Worm (Caenorhabditis elegans) whole organism, young adult: Measurements from ENCODE around the gene mrpl-21.
A peak's percentile ranks its signal among the peaks of the same experiment; 100 is the strongest.

Experiments
- B0035.1 ChIP-seq: sonication (generic microtip); optimal IDR thresholded peaks from 2 replicates; lab custom pipeline; 2016; ENCODE audit warnings: missing genetic modification characterization, mild to moderate bottlenecking, missing compliant biosample characterization, missing genotype, missing genetic modification reagents
- B0336.3 ChIP-seq: fragments of 200-800 bp; sonication (Bioruptor generic); IDR thresholded peaks from 2 replicates; pipeline ENCODE4 v1.3.6; 2022; ENCODE audit warnings: missing genetic modification characterization, missing compliant biosample characterization
- D2030.7 ChIP-seq: fragments of 200-800 bp; sonication (Bioruptor generic); IDR thresholded peaks from 2 replicates; pipeline ENCODE4 v1.3.6; 2022; ENCODE audit warnings: missing genetic modification reagents, missing genetic modification characterization, missing compliant biosample characterization
- F33H1.4 ChIP-seq: fragments of 200-800 bp; sonication (Bioruptor generic); IDR thresholded peaks from 2 replicates; pipeline ENCODE4 v1.3.6; 2022; ENCODE audit warnings: missing genetic modification reagents, missing genetic modification characterization, missing compliant biosample characterization
- F52B5.7 ChIP-seq: sonication (generic microtip); optimal IDR thresholded peaks from 2 replicates; lab custom pipeline; 2016; ENCODE audit warnings: mild to moderate bottlenecking, missing genetic modification characterization, missing compliant biosample characterization
- K11D2.4 ChIP-seq: fragments of 200-800 bp; sonication (Bioruptor generic); IDR thresholded peaks from 2 replicates; pipeline ENCODE4 v1.3.6; 2022; ENCODE audit warnings: missing genetic modification reagents, missing genetic modification characterization, missing compliant biosample characterization
- T26A5.8 ChIP-seq: sonication (generic microtip); optimal IDR thresholded peaks from 2 replicates; lab custom pipeline; 2016; ENCODE audit warnings: missing genetic modification characterization, missing compliant biosample characterization
- Y53G8AR.9 ChIP-seq: fragments of 200-800 bp; sonication (Bioruptor generic); conservative IDR thresholded peaks from 2 replicates; pipeline ENCODE4 v1.3.6; 2022; ENCODE audit warnings: missing genetic modification reagents, missing genetic modification characterization, missing compliant biosample characterization
- Y56A3A.18 ChIP-seq: fragments of 200-800 bp; sonication (Bioruptor generic); IDR thresholded peaks from 2 replicates; pipeline ENCODE4 v1.3.6; 2022; ENCODE audit warnings: missing genetic modification reagents, missing genetic modification characterization, missing compliant biosample characterization
- Y79H2A.3 ChIP-seq: fragments of 200-800 bp; sonication (Bioruptor generic); conservative IDR thresholded peaks from 2 replicates; pipeline ENCODE4 v1.3.6; 2022; ENCODE audit warnings: missing genetic modification reagents, missing genetic modification characterization, missing compliant biosample characterization
- akir-1 ChIP-seq: fragments of 200-800 bp; sonication (Bioruptor generic); optimal IDR thresholded peaks from 2 replicates; lab custom pipeline; 2018; ENCODE audit warnings: mild to moderate bottlenecking, missing genetic modification characterization, moderate library complexity, missing compliant biosample characterization
- aptf-3 ChIP-seq: fragments of 200-800 bp; sonication (Bioruptor generic); IDR thresholded peaks from 2 replicates; pipeline ENCODE4 v1.3.6; 2022; ENCODE audit warnings: missing genetic modification characterization, missing compliant biosample characterization
- atf-7 ChIP-seq: sonication (generic microtip); optimal IDR thresholded peaks from 2 replicates; lab custom pipeline; 2017; ENCODE audit warnings: mild to moderate bottlenecking, missing genetic modification characterization, missing compliant biosample characterization
- athp-1 ChIP-seq: sonication (generic microtip); optimal IDR thresholded peaks from 2 replicates; lab custom pipeline; 2017; ENCODE audit warnings: mild to moderate bottlenecking, missing genetic modification characterization, missing compliant biosample characterization
- attf-5 ChIP-seq: fragments of 200-800 bp; sonication (Bioruptor generic); optimal IDR thresholded peaks from 2 replicates; lab custom pipeline; 2018; ENCODE audit warnings: mild to moderate bottlenecking, missing genetic modification characterization, missing compliant biosample characterization
- attf-6 ChIP-seq: fragments of 200-800 bp; sonication (Bioruptor generic); IDR thresholded peaks from 2 replicates; pipeline ENCODE4 v1.3.6; 2022; ENCODE audit warnings: missing genetic modification reagents, missing genetic modification characterization, missing compliant biosample characterization
- bed-1 ChIP-seq: fragments of 200-800 bp; sonication (Bioruptor generic); IDR thresholded peaks from 2 replicates; pipeline ENCODE4 v1.3.6; 2022; ENCODE audit warnings: missing genetic modification reagents, missing genetic modification characterization, missing compliant biosample characterization
- bed-2 ChIP-seq: fragments of 200-800 bp; sonication (Bioruptor generic); IDR thresholded peaks from 2 replicates; pipeline ENCODE4 v1.3.6; 2022; ENCODE audit warnings: missing genetic modification reagents, missing genetic modification characterization, missing compliant biosample characterization
- chd-7 ChIP-seq: sonication (generic microtip); optimal IDR thresholded peaks from 2 replicates; lab custom pipeline; 2016; ENCODE audit warnings: mild to moderate bottlenecking, missing genetic modification characterization, moderate library complexity, missing compliant biosample characterization
- die-1 ChIP-seq: sonication (generic microtip); optimal IDR thresholded peaks from 2 replicates; lab custom pipeline; 2016; ENCODE audit warnings: missing genotype, mild to moderate bottlenecking, missing genetic modification characterization, missing compliant biosample characterization
- egrh-3 ChIP-seq: fragments of 200-800 bp; sonication (Bioruptor generic); IDR thresholded peaks from 2 replicates; pipeline ENCODE4 v1.3.6; 2022; ENCODE audit warnings: missing genetic modification reagents, missing genetic modification characterization, missing compliant biosample characterization
- ets-4 ChIP-seq: fragments of 200-800 bp; sonication (Bioruptor generic); optimal IDR thresholded peaks from 2 replicates; lab custom pipeline; 2018; ENCODE audit warnings: mild to moderate bottlenecking, missing genetic modification characterization, missing compliant biosample characterization
- hlh-26 ChIP-seq: fragments of 200-800 bp; sonication (Bioruptor generic); conservative IDR thresholded peaks from 2 replicates; pipeline ENCODE4 v1.3.6; 2022; ENCODE audit warnings: missing genetic modification reagents, missing genetic modification characterization, missing compliant biosample characterization
- hsf-1 ChIP-seq: fragments of 200-800 bp; sonication (Bioruptor generic); IDR thresholded peaks from 2 replicates; pipeline ENCODE4 v1.3.6; 2022; ENCODE audit warnings: missing genetic modification reagents, missing genetic modification characterization, missing compliant biosample characterization
- lag-1 ChIP-seq: fragments of 200-800 bp; sonication (Bioruptor generic); IDR thresholded peaks from 2 replicates; pipeline ENCODE4 v1.3.6; 2022; ENCODE audit warnings: missing genetic modification reagents, missing genetic modification characterization, missing compliant biosample characterization
- let-526 ChIP-seq: fragments of 200-800 bp; sonication (Bioruptor generic); IDR thresholded peaks from 2 replicates; pipeline ENCODE4 v1.3.6; 2022; ENCODE audit warnings: missing genetic modification reagents, missing genetic modification characterization, missing compliant biosample characterization
- lin-35 ChIP-seq, 3 experiments: fragments of 150-350 bp in 2 of 3; sonication (generic microtip) in 1 of 3; optimal IDR thresholded peaks; 2 replicates each; lab custom pipeline; 2014 to 2018; ENCODE audit warnings: missing biosample characterization in 3 of 3, missing genetic modification characterization in 3 of 3, missing genetic modification reagents in 3 of 3
- mcd-1 ChIP-seq: fragments of 200-800 bp; sonication (Bioruptor generic); IDR thresholded peaks from 2 replicates; pipeline ENCODE4 v1.3.6; 2022; ENCODE audit warnings: missing genetic modification reagents, missing genetic modification characterization, missing compliant biosample characterization
- nhr-179 ChIP-seq: sonication (generic microtip); optimal IDR thresholded peaks from 2 replicates; lab custom pipeline; 2016; ENCODE audit warnings: mild to moderate bottlenecking, missing genetic modification characterization, missing compliant biosample characterization
- pha-4 ChIP-seq: fragments of 150-350 bp; sonication (generic microtip); optimal IDR thresholded peaks from 2 replicates; lab custom pipeline; 2014; ENCODE audit warnings: missing biosample characterization, missing genetic modification reagents, missing genetic modification characterization
- sdz-38 ChIP-seq: sonication (generic microtip); optimal IDR thresholded peaks from 2 replicates; lab custom pipeline; 2016; ENCODE audit warnings: missing genotype, missing genetic modification characterization, missing compliant biosample characterization
- snpc-1.1 ChIP-seq: sonication (generic microtip); optimal IDR thresholded peaks from 2 replicates; lab custom pipeline; 2017; ENCODE audit warnings: missing genetic modification characterization, mild to moderate bottlenecking, missing compliant biosample characterization, antibody characterized with exemption, moderate library complexity, missing genotype, missing genetic modification reagents; ENCODE audit not compliant: insufficient read depth
- tbp1 ChIP-seq: fragments of 200-800 bp; sonication (Bioruptor generic); optimal IDR thresholded peaks from 2 replicates; lab custom pipeline; 2018; ENCODE audit warnings: mild to moderate bottlenecking, missing genetic modification characterization, missing compliant biosample characterization
- unc-62 ChIP-seq: fragments of 150-350 bp; optimal IDR thresholded peaks from 2 replicates; lab custom pipeline; 2014; ENCODE audit warnings: missing biosample characterization, missing genetic modification reagents, missing genetic modification characterization
- zfh-2 ChIP-seq: fragments of 200-800 bp; sonication (Bioruptor generic); conservative IDR thresholded peaks from 2 replicates; pipeline ENCODE4 v1.3.6; 2022; ENCODE audit warnings: missing genetic modification reagents, missing genetic modification characterization, missing compliant biosample characterization
- ztf-26 ChIP-seq: sonication (generic microtip); optimal IDR thresholded peaks from 2 replicates; lab custom pipeline; 2017; ENCODE audit warnings: missing genetic modification characterization, missing compliant biosample characterization

mrpl-21 gene

ce11 chrIII:4281955-4282618 lies 38.7 kb upstream of the mrpl-21 start (continued):
- TF ChIP-seq F33H1.4 (GFP tag; lab: Robert Waterston, UW) (peak; percentile 31), D2030.7 (GFP tag; lab: Robert Waterston, UW) (no peak), egrh-3 (GFP tag; lab: Robert Waterston, UW) (peak; percentile 87), hsf-1 (GFP tag; lab: Robert Waterston, UW) (0 out of 2 replicates have a peak, but pooled peaks have one; percentile 29), nhr-179 (tag; lab: Kevin White, UChicago) (no peak), B0336.3 (GFP tag; lab: Robert Waterston, UW) (peak; percentile 99), T26A5.8 (no peak), bed-1 (GFP tag; lab: Robert Waterston, UW) (0 out of 2 replicates have a peak, but pooled peaks have one; percentile 20), Y56A3A.18 (peak; percentile 92), bed-2 (GFP tag; lab: Robert Waterston, UW) (peak; percentile 41; the same call in 1 of the 2 replicates), Y53G8AR.9 (GFP tag; lab: Robert Waterston, UW) (peak; percentile 92), lag-1 (GFP tag; lab: Robert Waterston, UW) (peak; percentile 91; the same call in 1 of the 2 replicates), attf-6 (GFP tag; lab: Robert Waterston, UW) (no peak), let-526 (GFP tag; lab: Robert Waterston, UW) (peak; percentile 68), aptf-3 (0 out of 2 replicates have a peak, but pooled peaks have one; percentile 23), tbp1 (GFP tag; lab: Kevin White, UChicago) (peak; percentile 72), sdz-38 (tag; lab: Kevin White, UChicago) (no peak), atf-7 (tag; lab: Kevin White, UChicago) (peak; percentile 100), ztf-26 (peak; percentile 98), pha-4 (tag; lab: Kevin White, UChicago) (peak; percentile 26), snpc-1.1 (tag; lab: Kevin White, UChicago) (no peak), hlh-26 (GFP tag; lab: Robert Waterston, UW) (no peak), athp-1 (tag; lab: Kevin White, UChicago) (peak; percentile 96), unc-62 (peak; percentile 93), K11D2.4 (GFP tag; lab: Robert Waterston, UW) (peak; percentile 96), die-1 (peak; percentile 93), akir-1 (GFP tag; lab: Kevin White, UChicago) (peak; percentile 61), attf-5 (peak; percentile 98), mcd-1 (GFP tag; lab: Robert Waterston, UW) (peak; percentile 90), B0035.1 (tag; lab: Kevin White, UChicago) (peak; percentile 89), chd-7 (tag; lab: Kevin White, UChicago) (peak; percentile 100), F52B5.7 (peak; percentile 68), Y79H2A.3 (GFP tag; lab: Robert Waterston, UW) (no peak), lin-35 (GFP tag; optimal IDR thresholded peaks at IDR 0.05; lab: Kevin White, UChicago) (peak in 2 of 3 experiments; percentile 42 to 89), zfh-2 (GFP tag; lab: Robert Waterston, UW) (peak; percentile 100), ets-4 (peak; percentile 58)
- TF ChIP-seq, all 124 proteins: peak for 78
